Fruit fly (Drosophila melanogaster) Kc167 (cell line): ENCODE results near the gene CG11670.

Source experiments
- Sin3A ChIP-seq: fragments of >200 bp; optimal IDR thresholded peaks from 2 replicates; lab custom pipeline; 2018; ENCODE audit warnings: missing external identifiers
- h ChIP-seq: fragments of >200 bp; optimal IDR thresholded peaks from 3 replicates; lab custom pipeline; 2018; ENCODE audit warnings: missing external identifiers
- psq ChIP-seq: fragments of >200 bp; optimal IDR thresholded peaks from 2 replicates; lab custom pipeline; 2017; ENCODE audit warnings: missing external identifiers

- TF ChIP-seq h (no peak), Sin3A (lab: Kevin White, UChicago) (no peak), psq (no peak)
These were observed 15.4 kb downstream of the CG11670 start, which contains the start of gene sim for dm6 chr3R:13057121-13057805.
